ENCODE assay signal across 3 fruit fly cellular contexts in the genomic region with DNA sequence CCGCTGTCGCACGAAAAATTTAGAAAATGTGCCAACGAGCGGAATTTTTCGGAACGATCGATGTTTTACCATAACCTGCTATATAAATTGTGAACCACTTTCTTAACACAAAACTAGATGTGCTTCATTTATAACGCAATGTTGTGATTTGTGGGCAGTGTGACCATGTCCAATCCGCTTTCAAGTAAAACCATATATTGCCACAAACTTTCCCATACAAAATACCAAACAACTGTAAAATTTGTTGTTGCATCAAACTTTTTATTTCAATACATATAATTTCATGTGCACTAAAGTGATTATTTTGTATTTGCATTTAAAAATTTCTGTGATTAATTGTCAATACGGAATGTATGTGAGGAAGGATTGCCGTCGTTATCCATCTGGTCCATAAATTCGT.
A peak's percentile ranks its signal among the peaks of the same experiment; 100 is the strongest.
TF ChIP-seq lines count a peak whose summit lies in the region.

No protein-coding gene starts in this region.

- no peak for TF ChIP-seq CTCF in whole organism, embryonic (GFP tag; optimal IDR thresholded peaks at IDR 0.05; lab: Kevin White, UChicago)

TF ChIP-seq in whole organism, embryonic, 481 proteins besides CTCF, POLR2A, EP300 and RAD21 (continues in another document):
- peak; percentile 8 for TF ChIP-seq CG5180 (GFP tag; optimal IDR thresholded peaks at IDR 0.05; lab: Kevin White, UChicago)
- no peak for TF ChIP-seq NC2α (GFP tag; optimal IDR thresholded peaks at IDR 0.05; lab: Kevin White, UChicago)
- peak; percentile 52; the same call in 2 of the 3 replicates for TF ChIP-seq zen2 (GFP tag; IDR thresholded peaks at IDR 0.05; lab: Robert Waterston, UW; ENCODE audit: partially characterized antibody)
- no peak for TF ChIP-seq CG10431 (GFP tag; optimal IDR thresholded peaks at IDR 0.05; lab: Kevin White, UChicago)
- peak; percentile 92 for TF ChIP-seq CG3995 (GFP tag; optimal IDR thresholded peaks at IDR 0.05; lab: Kevin White, UChicago)
- no peak for TF ChIP-seq kah (GFP tag; optimal IDR thresholded peaks at IDR 0.05; lab: Kevin White, UChicago)
- TF ChIP-seq ATbp (GFP tag; optimal IDR thresholded peaks at IDR 0.05; lab: Kevin White, UChicago) = no peak
- peak in 1 of 2 experiments; percentile 11 for TF ChIP-seq Pdp1 (GFP tag; optimal IDR thresholded peaks at IDR 0.05; lab: Kevin White, UChicago)
- no peak for TF ChIP-seq CG10147 (GFP tag; optimal IDR thresholded peaks at IDR 0.05; lab: Kevin White, UChicago)
- no peak for TF ChIP-seq rib (GFP tag; IDR thresholded peaks at IDR 0.05; lab: Robert Waterston, UW)
- TF ChIP-seq Lhr (GFP tag; optimal IDR thresholded peaks at IDR 0.05; lab: Kevin White, UChicago) = peak; percentile 82
- TF ChIP-seq Sry-β (GFP tag; optimal IDR thresholded peaks at IDR 0.05; lab: Kevin White, UChicago) = no peak
- peak; percentile 68; the same call in 2 of the 3 replicates for TF ChIP-seq CG34224 (GFP tag; IDR thresholded peaks at IDR 0.05; lab: Robert Waterston, UW; ENCODE audit: partially characterized antibody)
- peak; percentile 42; the same call in 2 of the 3 replicates for TF ChIP-seq CG16813 (GFP tag; IDR thresholded peaks at IDR 0.05; lab: Robert Waterston, UW; ENCODE audit: partially characterized antibody)
- TF ChIP-seq HmgD (GFP tag; optimal IDR thresholded peaks at IDR 0.05; lab: Kevin White, UChicago) = no peak
- no peak for TF ChIP-seq Side (GFP tag; optimal IDR thresholded peaks at IDR 0.05; lab: Kevin White, UChicago)
- TF ChIP-seq chm (GFP tag; IDR thresholded peaks at IDR 0.05; lab: Robert Waterston, UW) = 0 out of 2 replicates have a peak, but pooled peaks have one; percentile 3
- TF ChIP-seq CG6791 (GFP tag; IDR thresholded peaks at IDR 0.05; lab: Robert Waterston, UW; ENCODE audit: partially characterized antibody) = peak; percentile 43; the same call in 1 of the 3 replicates
- no peak for TF ChIP-seq CG18599 (GFP tag; optimal IDR thresholded peaks at IDR 0.05; lab: Kevin White, UChicago)
- TF ChIP-seq CG13287 (GFP tag; IDR thresholded peaks at IDR 0.05; lab: Robert Waterston, UW; ENCODE audit: partially characterized antibody) = peak; percentile 66
- TF ChIP-seq row (GFP tag; IDR thresholded peaks at IDR 0.05; lab: Robert Waterston, UW) = no peak; the same call in 2 of the 3 replicates
- peak; percentile 21 for TF ChIP-seq CG1603 (tag; optimal IDR thresholded peaks at IDR 0.05; lab: Kevin White, UChicago)
- TF ChIP-seq gem (tag; optimal IDR thresholded peaks at IDR 0.05; lab: Kevin White, UChicago) = no peak
- TF ChIP-seq Dip2 (GFP tag; IDR thresholded peaks at IDR 0.05; lab: Robert Waterston, UW) = no peak
- TF ChIP-seq CG33213 (GFP tag; optimal IDR thresholded peaks at IDR 0.05; lab: Kevin White, UChicago) = peak; percentile 89

TF ChIP-seq in whole organism, prepupa, 60 proteins besides CTCF, POLR2A, EP300 and RAD21:
- TF ChIP-seq ss (GFP tag; optimal IDR thresholded peaks at IDR 0.05; lab: Kevin White, UChicago) (no peak), CG6276 (GFP tag; optimal IDR thresholded peaks at IDR 0.05; lab: Kevin White, UChicago) (peak; percentile 53)

TF ChIP-seq in whole organism, wandering third instar larva, 38 proteins besides CTCF, POLR2A, EP300 and RAD21:
- no peak for TF ChIP-seq CG9705 (GFP tag; optimal IDR thresholded peaks at IDR 0.05; lab: Kevin White, UChicago)
- TF ChIP-seq Myc (optimal IDR thresholded peaks at IDR 0.05; lab: Kevin White, UChicago) = peak; percentile 4
